Worm (Caenorhabditis elegans): ENCODE measurements around the gene M01H9.4.

Gene M01H9.4

DNA sequence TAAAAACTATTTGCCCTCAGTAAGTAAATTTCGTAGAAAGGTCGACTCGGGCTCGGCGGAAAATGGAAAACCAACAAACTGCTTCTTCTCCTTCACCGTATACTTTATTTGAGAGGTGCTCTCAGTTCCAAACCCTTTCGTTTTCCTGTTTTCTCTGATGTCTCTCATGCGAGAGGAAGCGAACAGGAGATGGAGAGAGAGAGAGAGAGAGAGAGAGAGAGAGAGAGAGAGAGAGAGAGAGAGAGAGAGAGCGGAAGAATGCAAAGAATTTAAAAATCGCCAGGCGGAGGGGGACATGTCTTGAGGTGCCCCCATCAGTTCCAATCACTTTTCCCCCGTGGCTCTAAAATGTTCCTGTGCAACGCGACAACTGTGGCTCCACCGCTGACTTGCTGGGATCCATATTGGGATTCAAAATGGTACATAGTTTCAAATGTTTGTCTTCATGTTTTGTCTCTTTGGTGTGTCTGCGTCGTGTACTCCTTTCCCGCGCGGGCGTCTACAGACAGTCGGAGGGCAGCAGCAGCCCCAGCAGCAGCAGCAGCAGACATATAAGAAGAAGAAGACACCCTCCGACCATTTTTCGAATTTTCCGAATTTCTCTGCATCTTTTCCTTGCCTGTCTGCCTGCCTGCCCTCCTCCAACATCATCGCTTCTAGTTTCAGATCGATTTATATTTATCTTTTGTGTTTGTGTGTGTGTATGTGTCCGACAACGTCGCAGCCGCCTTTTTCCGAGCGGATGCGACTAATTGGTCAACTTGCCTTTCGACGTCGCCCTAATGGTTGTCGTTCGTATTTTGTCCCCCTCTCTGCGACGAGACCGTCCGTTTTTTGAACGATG, 28.2 kb downstream of the M01H9.4 start, which contains the start of gene R08C7.11:
TSS of gene R08C7.11 (minus strand) at position 608 of the 844 bp plus-strand sequence.
- TF ChIP-seq hlh-30 (tag; optimal IDR thresholded peaks at IDR 0.05; ENCODE audit: insufficient read depth) (peak; percentile 6), duxl-1 (tag; optimal IDR thresholded peaks at IDR 0.05; ENCODE audit: poor library complexity) (no peak), lin-15B (tag; optimal IDR thresholded peaks at IDR 0.05) (no peak), hmg-1.1 (GFP tag; IDR thresholded peaks at IDR 0.05) (0 out of 2 replicates have a peak, but pooled peaks have one; percentile 5), nhr-28 (tag; optimal IDR thresholded peaks at IDR 0.05) (peak; percentile 65), lsy-2 (tag; optimal IDR thresholded peaks at IDR 0.05) (peak in 1 of 2 experiments; percentile 17), ceh-28 (tag; optimal IDR thresholded peaks at IDR 0.05) (peak; percentile 32), nhr-48 (tag; optimal IDR thresholded peaks at IDR 0.05) (peak; percentile 20), unc-62 (GFP tag; optimal IDR thresholded peaks at IDR 0.05 in 1 of 2) (peak in 1 of 2 experiments; percentile 96), unc-62 (tag; optimal IDR thresholded peaks at IDR 0.05) (no peak), lir-3 (tag; optimal IDR thresholded peaks at IDR 0.05) (no peak), mdl-1 (tag; optimal IDR thresholded peaks at IDR 0.05) (peak; percentile 7 to 38), mes-2 (tag; optimal IDR thresholded peaks at IDR 0.05; ENCODE audit: poor library complexity, severe bottlenecking) (peak; percentile 37), daf-8 (GFP tag; IDR thresholded peaks at IDR 0.05) (no peak), F44E2.7 (GFP tag; IDR thresholded peaks at IDR 0.05) (no peak), daf-16 (GFP tag; optimal IDR thresholded peaks at IDR 0.05) (no peak), daf-16 (tag; optimal IDR thresholded peaks at IDR 0.05) (peak; percentile 5), nhr-111 (GFP tag; optimal IDR thresholded peaks at IDR 0.05) (no peak), aha-1 (tag) (peak; percentile 86), mxl-3 (GFP tag; optimal IDR thresholded peaks at IDR 0.05) (peak; percentile 40), dve-1 (tag; optimal IDR thresholded peaks at IDR 0.05; ENCODE audit: insufficient read depth) (peak; percentile 21), pha-4 (GFP tag; IDR thresholded peaks at IDR 0.05) (peak; percentile 24; the same call in 1 of the 2 replicates), pha-4 (tag; optimal IDR thresholded peaks at IDR 0.05) (no peak), F26F4.8 (GFP tag; conservative IDR thresholded peaks at IDR 0.05) (no peak), hlh-11 (tag; optimal IDR thresholded peaks at IDR 0.05) (peak; percentile 33), set-16 (GFP tag; IDR thresholded peaks at IDR 0.05) (peak; percentile 75)

DNA sequence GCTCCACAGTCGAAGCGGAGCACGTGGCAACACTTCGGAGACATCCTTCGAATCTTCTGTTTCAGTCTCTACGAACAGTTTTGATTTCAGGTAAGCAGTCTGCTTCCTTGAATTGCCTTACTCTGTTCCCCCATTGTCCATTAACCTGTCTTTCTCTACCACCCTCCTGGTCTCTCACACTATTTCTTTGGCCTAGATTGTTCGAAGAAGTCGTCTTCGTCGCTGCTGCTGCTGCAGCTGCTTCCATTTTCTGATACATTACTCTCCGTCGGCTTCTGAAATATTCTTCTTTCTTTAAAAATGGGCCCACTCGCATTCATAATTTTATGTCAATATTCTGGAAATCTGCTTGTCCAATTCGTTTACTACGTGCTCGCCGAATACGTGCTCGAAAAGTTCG, 31.1 kb downstream of the M01H9.4 start, which contains the start of gene R08C7.1:
TSS of gene R08C7.1 (plus strand) at position 301 of the 400 bp plus-strand sequence.
- TF ChIP-seq skn-1 (tag; optimal IDR thresholded peaks at IDR 0.05) = no peak

DNA sequence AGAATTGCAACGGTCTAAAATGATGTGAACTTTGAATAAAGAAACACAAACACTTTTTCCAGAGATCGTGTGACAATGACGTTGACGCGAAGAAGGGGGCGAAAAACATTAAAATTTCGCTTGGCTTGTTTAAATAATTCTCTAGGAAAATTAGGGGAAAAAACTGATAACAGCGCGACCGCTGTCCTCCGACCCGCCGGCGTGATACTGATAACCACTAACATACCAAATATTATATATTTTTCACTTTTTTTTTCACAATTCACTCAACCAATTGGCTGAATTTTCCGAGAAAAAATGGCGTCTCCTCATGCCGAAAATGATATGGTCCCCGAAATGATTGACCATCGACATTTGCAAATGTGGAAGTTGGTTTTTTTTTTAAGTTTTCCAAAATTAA, 32.9 kb downstream of the M01H9.4 start:
- TF ChIP-seq dve-1 (tag; optimal IDR thresholded peaks at IDR 0.05; ENCODE audit: insufficient read depth) (peak; percentile 61), nhr-28 (tag; optimal IDR thresholded peaks at IDR 0.05) (peak; percentile 49), php-3 (GFP tag; IDR thresholded peaks at IDR 0.05) (0 out of 2 replicates have a peak, but pooled peaks have one; percentile 20), jun-1 (tag; optimal IDR thresholded peaks at IDR 0.05) (no peak), lin-38 (GFP tag; IDR thresholded peaks at IDR 0.05) (peak; percentile 62), zip-2 (tag; optimal IDR thresholded peaks at IDR 0.05) (no peak), daf-8 (GFP tag; IDR thresholded peaks at IDR 0.05) (no peak), hlh-30 (tag; optimal IDR thresholded peaks at IDR 0.05; ENCODE audit: insufficient read depth) (no peak), dmd-6 (GFP tag; IDR thresholded peaks at IDR 0.05) (peak; percentile 56; the same call in 1 of the 2 replicates), ama-1 (optimal IDR thresholded peaks at IDR 0.05) (peak; percentile 87), lim-7 (GFP tag; IDR thresholded peaks at IDR 0.05) (0 out of 2 replicates have a peak, but pooled peaks have one; percentile 46), hmg-1.1 (GFP tag; IDR thresholded peaks at IDR 0.05) (no peak), mes-2 (tag; optimal IDR thresholded peaks at IDR 0.05; ENCODE audit: poor library complexity, severe bottlenecking) (peak; percentile 45), ceh-44 (GFP tag; IDR thresholded peaks at IDR 0.05) (no peak), nhr-77 (tag; optimal IDR thresholded peaks at IDR 0.05) (peak; percentile 77), aha-1 (tag) (peak; percentile 25), pqm-1 (tag; optimal IDR thresholded peaks at IDR 0.05) (peak; percentile 53), lin-39 (tag; optimal IDR thresholded peaks at IDR 0.05) (no peak), lsy-2 (tag; optimal IDR thresholded peaks at IDR 0.05) (peak in 1 of 2 experiments; percentile 17), tra-1 (GFP tag; IDR thresholded peaks at IDR 0.05) (0 out of 2 replicates have a peak, but pooled peaks have one; percentile 22), fkh-10 (GFP tag; optimal IDR thresholded peaks at IDR 0.05) (no peak), lin-15B (tag; optimal IDR thresholded peaks at IDR 0.05) (no peak), unc-130 (GFP tag; optimal IDR thresholded peaks at IDR 0.05) (peak; percentile 23), ctbp-1 (GFP tag; IDR thresholded peaks at IDR 0.05) (no peak), F44E2.7 (GFP tag; IDR thresholded peaks at IDR 0.05) (no peak), unc-39 (tag; optimal IDR thresholded peaks at IDR 0.05) (no peak), nhr-48 (tag; optimal IDR thresholded peaks at IDR 0.05) (peak; percentile 3), zip-11 (GFP tag; IDR thresholded peaks at IDR 0.05) (no peak), nhr-11 (tag; optimal IDR thresholded peaks at IDR 0.05) (no peak)
